Fruit fly (Drosophila melanogaster) whole organism, pupa: ENCODE results near the gene Sema1a.

Experiments
- CG10348 ChIP-seq: fragments of 200-800 bp; sonication (Bioruptor generic); IDR thresholded peaks from 2 replicates; pipeline ENCODE4 v1.3.6; 2022; ENCODE audit warnings: missing biosample characterization, missing genetic modification characterization
- CG12605 ChIP-seq: fragments of 200-800 bp; sonication (Bioruptor generic); IDR thresholded peaks from 2 replicates; pipeline ENCODE4 v1.3.6; 2022; ENCODE audit warnings: missing biosample characterization, missing genetic modification characterization
- CG4496 ChIP-seq: fragments of 200-800 bp; sonication (Bioruptor generic); IDR thresholded peaks from 3 replicates; pipeline ENCODE4 v1.3.6; 2022; ENCODE audit warnings: missing biosample characterization, missing genetic modification characterization
- CG8301 ChIP-seq: fragments of 200-800 bp; sonication (Bioruptor generic); optimal IDR thresholded peaks from 2 replicates; lab custom pipeline; 2018; ENCODE audit warnings: missing biosample characterization, mild to moderate bottlenecking, missing genetic modification characterization
- EcR ChIP-seq: fragments of 200-800 bp; sonication (Bioruptor generic); optimal IDR thresholded peaks from 3 replicates; lab custom pipeline; 2019; ENCODE audit warnings: missing biosample characterization, missing genetic modification characterization, mild to moderate bottlenecking, moderate library complexity, missing genetic modification reagents
- Ets98B ChIP-seq: fragments of 200-800 bp; sonication (Bioruptor generic); IDR thresholded peaks from 2 replicates; pipeline ENCODE4 v1.3.6; 2022; ENCODE audit warnings: missing biosample characterization, missing genetic modification characterization
- rn ChIP-seq: fragments of 200-800 bp; sonication (Bioruptor generic); IDR thresholded peaks from 2 replicates; pipeline ENCODE4 v1.3.6; 2022; ENCODE audit warnings: missing biosample characterization, missing genetic modification characterization

DNA sequence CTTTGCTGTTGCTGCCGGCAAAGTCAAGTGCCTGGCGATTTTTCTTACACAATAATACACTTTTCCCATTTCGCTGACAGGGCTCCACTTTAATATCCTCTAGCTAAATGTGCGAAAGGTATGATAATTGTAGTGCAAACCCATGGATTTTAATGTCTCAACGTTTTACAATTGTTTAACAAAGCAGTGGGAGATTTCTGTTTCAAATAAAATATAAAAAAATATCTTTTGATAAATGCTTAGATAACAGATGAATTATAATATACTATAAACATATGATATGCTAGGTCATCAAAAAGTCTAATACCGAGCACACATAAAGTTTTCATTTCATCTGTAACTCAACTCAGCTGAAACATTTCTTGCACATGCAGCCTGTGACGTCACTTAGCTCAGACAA is 37.9 kb downstream of the Sema1a start:
- TF ChIP-seq CG12605 (GFP tag; lab: Robert Waterston, UW) (no peak), EcR (GFP tag; lab: Kevin White, UChicago) (no peak), Ets98B (no peak), CG4496 (GFP tag; lab: Robert Waterston, UW) (no peak), rn (no peak), CG8301 (peak; percentile 10), CG10348 (GFP tag; lab: Robert Waterston, UW) (no peak)
